Worm (Caenorhabditis elegans): ENCODE data around the gene T26H8.4.

Gene T26H8.4

ce11 chrV:15315827-15316527, 9.3 kb upstream of the T26H8.4 start, which contains the start of the genes srt-22 and nhr-246:
TSS of gene srt-22 (minus strand) at chrV:15315927.
TSS of gene nhr-246 (plus strand) at chrV:15316477.
- TF ChIP-seq fkh-8 (tag; optimal IDR thresholded peaks at IDR 0.05) (no peak), sptf-1 (tag; optimal IDR thresholded peaks at IDR 0.05) (no peak), efl-1 (optimal IDR thresholded peaks at IDR 0.05) (no peak), efl-1 (GFP tag; optimal IDR thresholded peaks at IDR 0.05 in 1 of 2) (no peak), nhr-11 (tag; optimal IDR thresholded peaks at IDR 0.05) (no peak), elt-2 (tag; optimal IDR thresholded peaks at IDR 0.05) (peak; percentile 11)

ce11 chrV:15313529-15313928, 6.9 kb upstream of the T26H8.4 start:
- TF ChIP-seq nhr-85 (tag) (no peak), nhr-11 (tag; optimal IDR thresholded peaks at IDR 0.05) (no peak), mdl-1 (tag; optimal IDR thresholded peaks at IDR 0.05) (no peak), isw-1 (GFP tag; IDR thresholded peaks at IDR 0.05) (no peak), swsn-7 (tag; optimal IDR thresholded peaks at IDR 0.05) (no peak), lin-14 (GFP tag; optimal IDR thresholded peaks at IDR 0.05) (no peak), nhr-47 (tag; optimal IDR thresholded peaks at IDR 0.05) (no peak), zip-4 (GFP tag; optimal IDR thresholded peaks at IDR 0.05) (no peak), zag-1 (tag; optimal IDR thresholded peaks at IDR 0.05) (no peak), lir-3 (tag; optimal IDR thresholded peaks at IDR 0.05; ENCODE audit: poor library complexity) (no peak), blmp-1 (tag; optimal IDR thresholded peaks at IDR 0.05) (no peak), unc-30 (tag; optimal IDR thresholded peaks at IDR 0.05) (no peak), ama-1 (optimal IDR thresholded peaks at IDR 0.05) (no peak)

- TF ChIP-seq hlh-17 (GFP tag; optimal IDR thresholded peaks at IDR 0.05; ENCODE audit: borderline replicate concordance) (no peak), fos-1 (tag; optimal IDR thresholded peaks at IDR 0.05) (no peak), rnt-1 (tag; optimal IDR thresholded peaks at IDR 0.05) (no peak), pax-3 (tag; optimal IDR thresholded peaks at IDR 0.05) (no peak), hlh-4 (tag; optimal IDR thresholded peaks at IDR 0.05) (no peak), dpl-1 (GFP tag; optimal IDR thresholded peaks at IDR 0.05) (no peak), egl-27 (tag; optimal IDR thresholded peaks at IDR 0.05) (no peak), dsc-1 (tag; optimal IDR thresholded peaks at IDR 0.05) (no peak), C04F5.9 (tag; optimal IDR thresholded peaks at IDR 0.05) (no peak), ztf-11 (tag; optimal IDR thresholded peaks at IDR 0.05) (no peak), fkh-4 (tag; optimal IDR thresholded peaks at IDR 0.05; ENCODE audit: borderline replicate concordance) (no peak), aly-2 (tag; optimal IDR thresholded peaks at IDR 0.05) (no peak), grh-1 (GFP tag; IDR thresholded peaks at IDR 0.05) (no peak), irx-1 (tag; optimal IDR thresholded peaks at IDR 0.05) (no peak)
These were observed 4.1 kb upstream of the T26H8.4 start, which contains the start of gene irld-62 for ce11 chrV:15310780-15311179. TSS of gene irld-62 (plus strand) at chrV:15311080.

- no peak for TF ChIP-seq hpl-2 (GFP tag; optimal IDR thresholded peaks at IDR 0.05)
- TF ChIP-seq hlh-4 (tag; optimal IDR thresholded peaks at IDR 0.05): peak; percentile 98
- TF ChIP-seq fkh-8 (tag; optimal IDR thresholded peaks at IDR 0.05): peak; percentile 64
- TF ChIP-seq rnt-1 (tag; optimal IDR thresholded peaks at IDR 0.05): no peak
- peak; percentile 42 for TF ChIP-seq nhr-47 (tag; optimal IDR thresholded peaks at IDR 0.05)
- no peak for TF ChIP-seq mep-1 (tag; optimal IDR thresholded peaks at IDR 0.05)
- no peak for TF ChIP-seq nhr-90 (tag; optimal IDR thresholded peaks at IDR 0.05; ENCODE audit: poor library complexity)
- TF ChIP-seq nhr-71 (tag; optimal IDR thresholded peaks at IDR 0.05): peak; percentile 47
- no peak for TF ChIP-seq pqm-1 (tag; optimal IDR thresholded peaks at IDR 0.05)
- no peak for TF ChIP-seq nhr-28 (tag; optimal IDR thresholded peaks at IDR 0.05)
- TF ChIP-seq ceh-63 (GFP tag; optimal IDR thresholded peaks at IDR 0.05): no peak
- no peak for TF ChIP-seq vab-15 (tag; optimal IDR thresholded peaks at IDR 0.05)
- TF ChIP-seq snpc-4 (tag; optimal IDR thresholded peaks at IDR 0.05): no peak
- no peak for TF ChIP-seq grh-1 (GFP tag; IDR thresholded peaks at IDR 0.05)
These were observed 2.4 kb upstream of the T26H8.4 start, which contains the start of gene srz-10 for ce11 chrV:15309011-15309410. TSS of gene srz-10 (minus strand) at chrV:15309098.

All from whole organism, L1 larva.